Worm (Caenorhabditis elegans) whole organism, L4/young adult: ENCODE results near the gene asp-16.

Experiments
- W03F9.2 ChIP-seq: fragments of 150-350 bp; optimal IDR thresholded peaks from 2 replicates; lab custom pipeline; 2014; ENCODE audit warnings: missing biosample characterization, missing genetic modification characterization
- him-1 ChIP-seq: sonication (generic microtip); optimal IDR thresholded peaks from 2 replicates; lab custom pipeline; 2016; ENCODE audit warnings: missing genotype, missing genetic modification reagents, missing genetic modification characterization, missing compliant biosample characterization

ce11 chrV:19082541-19082940, 40.1 kb upstream of the asp-16 start, which contains the start of gene nhr-95:
- TF ChIP-seq him-1 (tag; lab: Kevin White, UChicago) (no peak), W03F9.2 (no peak)
